Fruit fly (Drosophila melanogaster) whole organism, embryonic: ENCODE measurements around the gene Actn3.

Experiments
- Bteb2 ChIP-seq: fragments of 200-800 bp; sonication (Bioruptor generic); optimal IDR thresholded peaks from 2 replicates; lab custom pipeline; 2016; ENCODE audit warnings: missing biosample characterization, missing genetic modification characterization
- CG11695 ChIP-seq: fragments of 200-800 bp; sonication (Bioruptor generic); IDR thresholded peaks from 3 replicates; pipeline ENCODE4 v1.3.6; 2022; ENCODE audit warnings: missing biosample characterization, missing genetic modification characterization
- CG12104 ChIP-seq: fragments of 200-800 bp; sonication (Bioruptor generic); optimal IDR thresholded peaks from 3 replicates; lab custom pipeline; 2016; ENCODE audit warnings: missing biosample characterization, missing genetic modification characterization
- CG12659 ChIP-seq: fragments of 200-800 bp; sonication (Bioruptor generic); optimal IDR thresholded peaks from 3 replicates; lab custom pipeline; 2017; ENCODE audit warnings: mild to moderate bottlenecking, missing biosample characterization, missing genetic modification reagents, missing genetic modification characterization
- CG13287 ChIP-seq: fragments of 200-800 bp; sonication (Bioruptor generic); IDR thresholded peaks from 2 replicates; pipeline ENCODE4 v1.3.6; 2022; ENCODE audit warnings: missing biosample characterization, missing genetic modification characterization; ENCODE audit not compliant: partially characterized antibody
- CG1603 ChIP-seq: fragments of 200-800 bp; sonication (Bioruptor generic); optimal IDR thresholded peaks from 2 replicates; lab custom pipeline; 2019; ENCODE audit warnings: missing biosample characterization, mild to moderate bottlenecking, missing genetic modification characterization, moderate library complexity
- CG17385 ChIP-seq: fragments of 200-800 bp; sonication (Bioruptor generic); optimal IDR thresholded peaks from 3 replicates; lab custom pipeline; 2018; ENCODE audit warnings: missing biosample characterization, mild to moderate bottlenecking, missing genetic modification characterization
- CG2199 ChIP-seq: fragments of 200-800 bp; sonication (Bioruptor generic); IDR thresholded peaks from 3 replicates; pipeline ENCODE4 v1.3.6; 2022; ENCODE audit warnings: missing biosample characterization, missing genetic modification characterization
- CG2678 ChIP-seq: fragments of 200-800 bp; sonication (Bioruptor generic); optimal IDR thresholded peaks from 3 replicates; lab custom pipeline; 2019; ENCODE audit warnings: missing biosample characterization, mild to moderate bottlenecking, missing genetic modification characterization, moderate library complexity
- CG2712 ChIP-seq: fragments of 200-800 bp; optimal IDR thresholded peaks from 3 replicates; lab custom pipeline; 2019; ENCODE audit warnings: missing biosample characterization, mild to moderate bottlenecking, missing genetic modification characterization, moderate library complexity
- CG3281 ChIP-seq: fragments of 200-800 bp; sonication (Bioruptor generic); optimal IDR thresholded peaks from 3 replicates; lab custom pipeline; 2017; ENCODE audit warnings: missing biosample characterization, mild to moderate bottlenecking, missing genetic modification characterization
- CG3838 ChIP-seq: fragments of 200-800 bp; sonication (Bioruptor generic); optimal IDR thresholded peaks from 3 replicates; lab custom pipeline; 2016; ENCODE audit warnings: missing biosample characterization, missing genetic modification characterization
- CG4282 ChIP-seq: fragments of 200-800 bp; sonication (Bioruptor generic); optimal IDR thresholded peaks from 2 replicates; lab custom pipeline; 2016; ENCODE audit warnings: missing biosample characterization, missing genetic modification characterization
- CG4404 ChIP-seq: fragments of 200-800 bp; sonication (Bioruptor generic); IDR thresholded peaks from 2 replicates; pipeline ENCODE4 v1.3.6; 2022; ENCODE audit warnings: missing biosample characterization, missing genetic modification characterization
- CG5245 ChIP-seq: fragments of 200-800 bp; sonication (Bioruptor generic); optimal IDR thresholded peaks from 3 replicates; lab custom pipeline; 2016; ENCODE audit warnings: missing biosample characterization, missing genetic modification characterization
- CG7839 ChIP-seq: fragments of 200-800 bp; sonication (Bioruptor generic); optimal IDR thresholded peaks from 3 replicates; lab custom pipeline; 2018; ENCODE audit warnings: missing biosample characterization, mild to moderate bottlenecking, missing genetic modification characterization, moderate library complexity
- CG8388 ChIP-seq: fragments of 200-800 bp; sonication (Bioruptor generic); optimal IDR thresholded peaks from 2 replicates; lab custom pipeline; 2019; ENCODE audit warnings: missing biosample characterization, mild to moderate bottlenecking, missing genetic modification characterization, moderate library complexity
- CG9215 ChIP-seq: fragments of 200-800 bp; sonication (Bioruptor generic); IDR thresholded peaks from 2 replicates; pipeline ENCODE4 v1.3.6; 2022; ENCODE audit warnings: missing biosample characterization, missing genetic modification characterization
- CG9797 ChIP-seq: fragments of 200-800 bp; sonication (Bioruptor generic); optimal IDR thresholded peaks from 3 replicates; lab custom pipeline; 2018; ENCODE audit warnings: missing biosample characterization, mild to moderate bottlenecking, missing genetic modification characterization
- CoRest ChIP-seq: fragments of 200-800 bp; sonication (Bioruptor generic); optimal IDR thresholded peaks from 3 replicates; lab custom pipeline; 2018; ENCODE audit warnings: missing biosample characterization, mild to moderate bottlenecking, missing genetic modification characterization, moderate library complexity
- CrebB ChIP-seq: fragments of 200-800 bp; sonication (Bioruptor generic); optimal IDR thresholded peaks from 3 replicates; lab custom pipeline; 2018; ENCODE audit warnings: missing biosample characterization, mild to moderate bottlenecking, missing genetic modification characterization
- Dll ChIP-seq: fragments of 200-800 bp; sonication (Bioruptor generic); IDR thresholded peaks from 4 replicates; pipeline ENCODE4 v1.3.6; 2022; ENCODE audit warnings: missing biosample characterization, missing genetic modification characterization; ENCODE audit not compliant: partially characterized antibody
- Hmr ChIP-seq: fragments of 200-800 bp; sonication (Bioruptor generic); optimal IDR thresholded peaks from 3 replicates; lab custom pipeline; 2017; ENCODE audit warnings: mild to moderate bottlenecking, missing biosample characterization, missing genetic modification reagents, missing genetic modification characterization
- Hr78 ChIP-seq, 2 experiments: fragments of 200-800 bp in 1 of 2; fragments of >200 bp in 1 of 2; sonication (Bioruptor generic) in 1 of 2; optimal IDR thresholded peaks; 2 replicates each; lab custom pipeline; 2017 to 2019; ENCODE audit warnings: missing biosample characterization in 2 of 2, missing genetic modification characterization in 2 of 2, mild to moderate bottlenecking in 1 of 2, moderate library complexity in 1 of 2
- Lim3 ChIP-seq: fragments of 200-800 bp; sonication (Bioruptor generic); IDR thresholded peaks from 2 replicates; pipeline ENCODE4 v1.3.6; 2022; ENCODE audit warnings: missing biosample characterization, missing genetic modification characterization
- MESR4 ChIP-seq: fragments of 200-800 bp; sonication (Bioruptor generic); optimal IDR thresholded peaks from 2 replicates; lab custom pipeline; 2018; ENCODE audit warnings: missing biosample characterization, mild to moderate bottlenecking, missing genetic modification characterization, moderate library complexity
- MTF-1 ChIP-seq: fragments of 200-800 bp; sonication (Bioruptor generic); optimal IDR thresholded peaks from 2 replicates; lab custom pipeline; 2018; ENCODE audit warnings: missing biosample characterization, mild to moderate bottlenecking, missing genetic modification characterization, borderline replicate concordance
- Max ChIP-seq: fragments of 200-800 bp; sonication (Bioruptor generic); optimal IDR thresholded peaks from 2 replicates; lab custom pipeline; 2016; ENCODE audit warnings: missing biosample characterization, mild to moderate bottlenecking, missing genetic modification characterization
- Nf-YC ChIP-seq: fragments of 200-800 bp; optimal IDR thresholded peaks from 3 replicates; lab custom pipeline; 2019; ENCODE audit warnings: missing biosample characterization, mild to moderate bottlenecking, missing genetic modification characterization, moderate library complexity
- Oli ChIP-seq: fragments of 200-800 bp; sonication (Bioruptor generic); optimal IDR thresholded peaks from 2 replicates; lab custom pipeline; 2018; ENCODE audit warnings: missing biosample characterization, mild to moderate bottlenecking, missing genetic modification characterization, moderate library complexity
- Poxn ChIP-seq: fragments of 200-800 bp; sonication (Bioruptor generic); IDR thresholded peaks from 2 replicates; pipeline ENCODE4 v1.3.6; 2022; ENCODE audit warnings: missing biosample characterization, missing genetic modification characterization
- Sin3A ChIP-seq: fragments of >200 bp; optimal IDR thresholded peaks from 2 replicates; lab custom pipeline; 2018
- bbx ChIP-seq: fragments of 200-800 bp; sonication (Bioruptor generic); IDR thresholded peaks from 2 replicates; pipeline ENCODE4 v1.3.6; 2022; ENCODE audit warnings: missing biosample characterization, missing genetic modification characterization; ENCODE audit not compliant: partially characterized antibody
- bcd ChIP-seq: fragments of 200-800 bp; sonication (Bioruptor generic); optimal IDR thresholded peaks from 2 replicates; lab custom pipeline; 2017; ENCODE audit warnings: missing biosample characterization, mild to moderate bottlenecking, missing genetic modification characterization
- btn ChIP-seq: fragments of 200-800 bp; sonication (Bioruptor generic); optimal IDR thresholded peaks from 2 replicates; lab custom pipeline; 2016; ENCODE audit warnings: missing biosample characterization, missing genetic modification characterization
- dan ChIP-seq: fragments of 200-800 bp; sonication (Bioruptor generic); IDR thresholded peaks from 2 replicates; pipeline ENCODE4 v1.3.6; 2022; ENCODE audit warnings: missing biosample characterization, missing genetic modification characterization
- dm ChIP-seq: fragments of 200-800 bp; sonication (Bioruptor generic); optimal IDR thresholded peaks from 3 replicates; lab custom pipeline; 2016; ENCODE audit warnings: missing biosample characterization, missing genetic modification characterization
- dpn ChIP-seq, 2 experiments: fragments of 200-800 bp; sonication (Bioruptor generic); optimal IDR thresholded peaks; 3 replicates each; lab custom pipeline; 2016; ENCODE audit warnings: missing biosample characterization in 2 of 2, missing genetic modification characterization in 2 of 2
- gfzf ChIP-seq: fragments of 200-800 bp; sonication (Bioruptor generic); optimal IDR thresholded peaks from 2 replicates; lab custom pipeline; 2016; ENCODE audit warnings: missing biosample characterization, mild to moderate bottlenecking, missing genetic modification characterization, moderate library complexity
- hkb ChIP-seq, 2 experiments: fragments of 200-800 bp in 1 of 2; fragments of >200 bp in 1 of 2; sonication (Bioruptor generic) in 1 of 2; IDR thresholded peaks in 1 of 2; optimal IDR thresholded peaks in 1 of 2; 2 replicates each; pipeline versions ENCODE4 v1.3.6 to Lab custom; 2017 to 2022; ENCODE audit warnings: missing biosample characterization in 1 of 2, missing genetic modification characterization in 1 of 2
- kay ChIP-seq: fragments of 200-800 bp; sonication (Bioruptor generic); optimal IDR thresholded peaks from 2 replicates; lab custom pipeline; 2016; ENCODE audit warnings: missing biosample characterization, missing genetic modification characterization
- maf-S ChIP-seq: fragments of 200-800 bp; sonication (Bioruptor generic); optimal IDR thresholded peaks from 2 replicates; lab custom pipeline; 2016; ENCODE audit warnings: missing biosample characterization, missing genetic modification characterization
- mam ChIP-seq: fragments of 200-800 bp; sonication (Bioruptor generic); optimal IDR thresholded peaks from 3 replicates; lab custom pipeline; 2016; ENCODE audit warnings: missing biosample characterization, missing genetic modification characterization
- nerfin-2 ChIP-seq: fragments of 200-800 bp; sonication (Bioruptor generic); IDR thresholded peaks from 2 replicates; pipeline ENCODE4 v1.3.6; 2022; ENCODE audit warnings: missing biosample characterization, missing genetic modification characterization; ENCODE audit not compliant: partially characterized antibody
- phol ChIP-seq: fragments of 200-800 bp; sonication (Bioruptor generic); optimal IDR thresholded peaks from 3 replicates; lab custom pipeline; 2018; ENCODE audit warnings: missing biosample characterization, mild to moderate bottlenecking, missing genetic modification characterization, moderate library complexity
- sna ChIP-seq: fragments of 200-800 bp; sonication (Bioruptor generic); IDR thresholded peaks from 2 replicates; pipeline ENCODE4 v1.3.6; 2022; ENCODE audit warnings: missing biosample characterization, missing genetic modification characterization; ENCODE audit not compliant: partially characterized antibody
- tgo ChIP-seq: fragments of 200-800 bp; sonication (Bioruptor generic); IDR thresholded peaks from 3 replicates; pipeline ENCODE4 v1.3.6; 2022; ENCODE audit warnings: missing biosample characterization, missing genetic modification characterization

Actn3 gene

dm6 chr3R:16996059-16996959 is 18.7 kb upstream of the Actn3 start, which contains the start of the genes EMC2A and CG3534 (continued):
- TF ChIP-seq CG8388 (GFP tag; lab: Kevin White, UChicago) (no peak), MESR4 (peak; percentile 17), Hr78 (GFP tag; optimal IDR thresholded peaks at IDR 0.05; lab: Kevin White, UChicago) (peak in 1 of 2 experiments; percentile 87), CG3281 (GFP tag; lab: Kevin White, UChicago) (no peak), sna (GFP tag; lab: Robert Waterston, UW) (peak; percentile 42; the same call in 1 of the 2 replicates), Lim3 (GFP tag; lab: Robert Waterston, UW) (no peak), CG9797 (GFP tag; lab: Kevin White, UChicago) (peak; percentile 69), CG9215 (GFP tag; lab: Robert Waterston, UW) (0 out of 2 replicates have a peak, but pooled peaks have one; percentile 20), dm (GFP tag; lab: Kevin White, UChicago) (no peak), Poxn (GFP tag; lab: Robert Waterston, UW) (no peak), CG2678 (tag; lab: Kevin White, UChicago) (peak; percentile 53), MTF-1 (no peak), CrebB (tag; lab: Kevin White, UChicago) (no peak), nerfin-2 (GFP tag; lab: Robert Waterston, UW) (no peak), CG13287 (GFP tag; lab: Robert Waterston, UW) (peak; percentile 26; the same call in 1 of the 2 replicates), btn (GFP tag; lab: Kevin White, UChicago) (no peak), CG1603 (peak; percentile 21), hkb (optimal IDR thresholded peaks at IDR 0.05; lab: Kevin White, UChicago) (no peak), hkb (GFP tag; IDR thresholded peaks at IDR 0.05; lab: Robert Waterston, UW) (peak; percentile 4), Nf-YC (tag; lab: Kevin White, UChicago) (peak; percentile 25), Oli (tag; lab: Kevin White, UChicago) (no peak), CG4282 (GFP tag; lab: Kevin White, UChicago) (no peak), CoRest (tag; lab: Kevin White, UChicago) (no peak), mam (GFP tag; lab: Kevin White, UChicago) (peak; percentile 38), dpn (GFP tag; optimal IDR thresholded peaks at IDR 0.05; lab: Kevin White, UChicago) (peak in 1 of 2 experiments; percentile 44), CG12104 (peak; percentile 2), CG11695 (GFP tag; lab: Robert Waterston, UW) (no peak), CG7839 (tag; lab: Kevin White, UChicago) (peak; percentile 54), phol (tag; lab: Kevin White, UChicago) (peak; percentile 68), bbx (GFP tag; lab: Robert Waterston, UW) (peak; percentile 16; the same call in 1 of the 2 replicates), Sin3A (lab: Kevin White, UChicago) (peak; percentile 59), CG12659 (GFP tag; lab: Kevin White, UChicago) (peak; percentile 2), CG3838 (GFP tag; lab: Kevin White, UChicago) (no peak), CG2199 (no peak), bcd (GFP tag; lab: Kevin White, UChicago) (peak; percentile 41), maf-S (peak; percentile 17), Bteb2 (GFP tag; lab: Kevin White, UChicago) (no peak), CG4404 (no peak), kay (GFP tag; lab: Kevin White, UChicago) (no peak), Max (GFP tag; lab: Kevin White, UChicago) (peak; percentile 21), dan (GFP tag; lab: Robert Waterston, UW) (no peak), CG2712 (tag; lab: Kevin White, UChicago) (peak; percentile 57), CG17385 (no peak), Dll (GFP tag; lab: Robert Waterston, UW) (0 out of 4 replicates have a peak, but pooled peaks have one; percentile 16), CG5245 (no peak), gfzf (GFP tag; lab: Kevin White, UChicago) (peak; percentile 80), tgo (peak; percentile 26; the same call in 1 of the 3 replicates), Hmr (GFP tag; lab: Kevin White, UChicago) (peak; percentile 22)
